Fruit fly (Drosophila melanogaster): Measurements from ENCODE around the gene CG6184.

Gene CG6184

dm6 chr3R:19627792-19628522 is 29.7 kb downstream of the CG6184 start (continued):
- TF ChIP-seq CTCF (GFP tag; optimal IDR thresholded peaks at IDR 0.05): peak; percentile 1
- peak; percentile 67 for TF ChIP-seq fd96Cb (tag; optimal IDR thresholded peaks at IDR 0.05)
- TF ChIP-seq emc (GFP tag; optimal IDR thresholded peaks at IDR 0.05): no peak
- TF ChIP-seq CG34376 (GFP tag; optimal IDR thresholded peaks at IDR 0.05): no peak
- no peak for TF ChIP-seq ro (GFP tag; IDR thresholded peaks at IDR 0.05)
- no peak for TF ChIP-seq btn (GFP tag; optimal IDR thresholded peaks at IDR 0.05)
- TF ChIP-seq rib (GFP tag; IDR thresholded peaks at IDR 0.05): no peak
- no peak for TF ChIP-seq odd (GFP tag; optimal IDR thresholded peaks at IDR 0.05)
- TF ChIP-seq CG6254 (GFP tag; optimal IDR thresholded peaks at IDR 0.05): peak; percentile 64
- TF ChIP-seq ato (GFP tag; IDR thresholded peaks at IDR 0.05; ENCODE audit: partially characterized antibody): no peak
- TF ChIP-seq CG6791 (GFP tag; IDR thresholded peaks at IDR 0.05; ENCODE audit: partially characterized antibody): no peak
- TF ChIP-seq Hey (tag; optimal IDR thresholded peaks at IDR 0.05): no peak
- peak; percentile 54 for TF ChIP-seq CG4820 (GFP tag; optimal IDR thresholded peaks at IDR 0.05)
- TF ChIP-seq CG12942 (GFP tag; optimal IDR thresholded peaks at IDR 0.05): no peak
- no peak for TF ChIP-seq CG7271 (tag; optimal IDR thresholded peaks at IDR 0.05)
- no peak for TF ChIP-seq Ssrp (tag; optimal IDR thresholded peaks at IDR 0.05)
- TF ChIP-seq CG12744 (GFP tag; optimal IDR thresholded peaks at IDR 0.05): no peak
- TF ChIP-seq CG7928 (GFP tag; optimal IDR thresholded peaks at IDR 0.05): no peak
- peak; percentile 91 for TF ChIP-seq Ets65A (GFP tag)
- TF ChIP-seq YL-1 (GFP tag; optimal IDR thresholded peaks at IDR 0.05): no peak

dm6 chr3R:19625300-19626230 is 32.1 kb downstream of the CG6184 start:
- TF ChIP-seq CG34376 (GFP tag; optimal IDR thresholded peaks at IDR 0.05): peak; percentile 2
- TF ChIP-seq Med (GFP tag): peak; percentile 0
- peak; percentile 85 for TF ChIP-seq CG12769 (tag; optimal IDR thresholded peaks at IDR 0.05)
- peak; percentile 60 for TF ChIP-seq vvl (GFP tag; IDR thresholded peaks at IDR 0.05)
- no peak for TF ChIP-seq ewg (GFP tag; optimal IDR thresholded peaks at IDR 0.05)
- no peak for TF ChIP-seq HLH4C (GFP tag; IDR thresholded peaks at IDR 0.05; ENCODE audit: partially characterized antibody)
- no peak for TF ChIP-seq CG13296 (GFP tag; optimal IDR thresholded peaks at IDR 0.05)
- TF ChIP-seq odd (GFP tag; optimal IDR thresholded peaks at IDR 0.05): no peak
- TF ChIP-seq sd (tag; optimal IDR thresholded peaks at IDR 0.05): peak; percentile 12
- no peak for TF ChIP-seq ato (GFP tag; IDR thresholded peaks at IDR 0.05; ENCODE audit: partially characterized antibody)
- TF ChIP-seq CG10543 (GFP tag; optimal IDR thresholded peaks at IDR 0.05): peak; percentile 14
- TF ChIP-seq CG4360 (GFP tag; IDR thresholded peaks at IDR 0.05): no peak
- no peak for TF ChIP-seq CG8290 (GFP tag; optimal IDR thresholded peaks at IDR 0.05)
- TF ChIP-seq CG8290 (tag; optimal IDR thresholded peaks at IDR 0.05): peak in 1 of 2 experiments; percentile 15
- peak; percentile 89 for TF ChIP-seq cwo (GFP tag; optimal IDR thresholded peaks at IDR 0.05)
- peak; percentile 20 for TF ChIP-seq abd-A (tag; optimal IDR thresholded peaks at IDR 0.05)
- 0 out of 3 replicates have a peak, but pooled peaks have one; percentile 56 for TF ChIP-seq CG6175 (GFP tag; IDR thresholded peaks at IDR 0.05)
- TF ChIP-seq ham (GFP tag; IDR thresholded peaks at IDR 0.05): no peak
- no peak for TF ChIP-seq bigmax (GFP tag; optimal IDR thresholded peaks at IDR 0.05)
- TF ChIP-seq sqz (GFP tag; optimal IDR thresholded peaks at IDR 0.05): peak; percentile 6
- no peak for TF ChIP-seq sens (GFP tag)
- peak in 1 of 2 experiments; percentile 51 for TF ChIP-seq Pdp1 (GFP tag; optimal IDR thresholded peaks at IDR 0.05)
- peak; percentile 98 for TF ChIP-seq CG13894 (tag; optimal IDR thresholded peaks at IDR 0.05)
- peak; percentile 62; the same call in 1 of the 4 replicates for TF ChIP-seq chinmo (GFP tag; IDR thresholded peaks at IDR 0.05; ENCODE audit: partially characterized antibody)
- TF ChIP-seq Hr78 (GFP tag; optimal IDR thresholded peaks at IDR 0.05): peak in 1 of 2 experiments; percentile 21
- peak; percentile 26; the same call in 1 of the 2 replicates for TF ChIP-seq Rfx (GFP tag; IDR thresholded peaks at IDR 0.05)
- TF ChIP-seq CG13624 (GFP tag; optimal IDR thresholded peaks at IDR 0.05): peak; percentile 0
- no peak for TF ChIP-seq CG12744 (GFP tag; optimal IDR thresholded peaks at IDR 0.05)
- no peak for TF ChIP-seq CG9609 (GFP tag; optimal IDR thresholded peaks at IDR 0.05)
- TF ChIP-seq GATAe (GFP tag; conservative IDR thresholded peaks at IDR 0.05): no peak
